Fruit fly (Drosophila melanogaster): Measurements from ENCODE around the gene Tengl1.

Tengl1 gene

DNA sequence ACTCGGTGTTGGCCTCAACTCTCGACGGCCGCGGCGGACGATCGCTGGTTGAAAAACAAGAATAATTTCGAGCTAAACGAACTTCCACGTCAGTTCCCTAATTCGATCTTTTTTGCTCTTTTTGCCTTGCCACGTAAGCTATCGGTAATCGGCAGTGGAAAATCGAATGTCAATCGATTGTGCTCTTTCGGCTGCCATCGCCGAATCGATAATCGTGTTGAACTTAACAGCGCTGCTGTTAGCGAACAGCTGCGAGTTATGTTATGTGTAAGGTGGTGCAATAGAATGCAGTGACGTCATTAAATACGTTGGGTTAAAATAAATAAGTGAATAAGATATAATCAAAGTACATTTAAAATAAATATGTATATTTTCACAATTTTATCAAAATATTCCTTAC lies 3.7 kb downstream of the Tengl1 start, which contains the start of gene Sec24CD:
Sec24CD (minus strand) TSS at position 123 of the 400 bp plus-strand sequence.
- TF ChIP-seq noc (tag; optimal IDR thresholded peaks at IDR 0.05): no peak

DNA sequence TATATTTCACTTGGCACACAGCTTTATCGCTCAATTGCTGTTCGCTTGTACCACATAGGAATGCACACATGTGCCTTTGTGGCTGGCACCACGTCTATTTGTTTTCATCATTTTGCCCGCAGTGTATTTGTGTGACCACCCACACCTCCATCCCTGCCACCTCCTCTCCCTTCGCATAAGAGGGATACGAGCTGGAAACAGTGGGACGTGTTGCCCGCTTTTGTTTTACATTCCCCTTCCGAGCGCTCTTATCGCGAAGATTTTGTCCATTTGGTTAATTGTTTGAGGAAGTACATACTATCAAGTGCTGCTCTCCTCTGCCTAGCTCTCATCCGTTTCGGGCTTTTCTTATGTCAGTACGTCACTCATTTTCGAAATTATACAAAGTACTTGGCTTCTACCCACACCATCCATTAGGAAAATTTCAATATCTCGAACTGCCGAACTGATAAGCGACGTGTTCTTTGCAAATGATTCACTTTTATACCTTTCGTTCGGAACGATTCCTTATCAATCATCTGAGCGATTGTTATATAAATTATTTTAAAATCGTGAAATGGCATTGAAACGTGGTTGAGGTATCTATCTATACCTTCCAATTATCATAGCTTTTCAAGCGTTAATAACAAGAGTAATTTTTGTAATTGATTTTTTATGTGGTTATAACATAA lies 12.1 kb downstream of the Tengl1 start:
- peak; percentile 7 for TF ChIP-seq noc (tag; optimal IDR thresholded peaks at IDR 0.05)

DNA sequence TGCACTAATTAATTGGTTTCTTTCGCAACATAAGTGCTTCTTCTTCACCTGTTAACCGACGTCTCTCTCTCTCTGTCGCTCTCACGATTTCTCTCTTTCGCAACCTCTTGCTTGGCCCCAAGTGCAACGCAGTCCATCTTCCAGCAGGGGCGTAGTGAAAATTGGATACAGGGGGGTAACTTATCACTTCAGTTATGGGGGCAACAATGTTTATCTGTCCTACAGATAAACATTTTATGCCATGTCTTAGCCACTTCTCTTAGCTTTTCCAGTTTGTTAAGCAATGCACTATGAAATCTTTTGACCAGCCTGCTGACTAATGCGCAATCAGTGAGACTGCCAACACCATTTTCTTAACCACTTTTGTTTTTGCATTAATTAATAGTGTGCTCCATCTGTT lies 13.1 kb downstream of the Tengl1 start:
- TF ChIP-seq noc (tag; optimal IDR thresholded peaks at IDR 0.05): peak; percentile 12

DNA sequence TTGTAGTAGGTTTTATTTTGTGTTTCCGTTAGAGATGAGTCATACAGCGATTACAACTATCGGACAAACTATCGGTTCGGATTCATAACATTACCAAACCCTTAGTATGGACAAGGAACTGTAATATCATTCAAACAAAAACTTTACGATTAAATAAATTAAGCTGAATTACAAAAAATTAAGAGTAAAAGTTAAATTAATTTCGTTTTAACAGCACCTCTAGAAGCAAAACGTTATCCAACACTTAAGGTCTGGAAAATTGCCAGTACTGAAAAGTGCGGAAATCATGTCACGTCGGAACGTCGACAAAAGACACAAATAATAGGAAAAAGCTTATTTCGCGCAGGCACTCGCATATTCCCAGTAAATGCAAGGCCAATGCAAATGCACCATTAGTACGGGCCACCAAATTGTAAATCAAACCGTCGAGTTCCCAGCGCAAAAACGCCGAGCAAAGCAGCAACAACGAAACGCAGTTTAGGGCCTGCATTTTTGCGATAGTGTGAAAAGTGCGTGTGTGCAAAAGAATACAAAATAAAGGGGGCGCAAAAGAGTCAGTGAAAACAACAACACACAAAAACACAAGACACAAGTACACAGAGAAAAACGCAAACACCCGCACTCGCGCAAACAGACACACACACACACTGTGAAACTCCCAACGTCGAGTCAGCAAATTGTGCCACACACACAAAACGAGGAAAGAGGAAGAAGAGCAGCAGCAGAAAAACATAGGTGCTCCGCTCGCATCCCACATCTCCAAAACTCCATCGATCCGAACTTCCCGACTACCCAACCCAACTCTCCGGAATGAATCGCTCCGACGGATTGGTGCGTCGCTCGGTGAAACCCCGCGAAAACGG lies 13.9 kb downstream of the Tengl1 start, which contains the start of the genes CG15387 and sau:
CG15387 (minus strand) TSS at position 36 of the 863 bp plus-strand sequence.
sau (plus strand) TSS at position 84 of the 863 bp plus-strand sequence.
- TF ChIP-seq noc (tag; optimal IDR thresholded peaks at IDR 0.05): peak; percentile 88

DNA sequence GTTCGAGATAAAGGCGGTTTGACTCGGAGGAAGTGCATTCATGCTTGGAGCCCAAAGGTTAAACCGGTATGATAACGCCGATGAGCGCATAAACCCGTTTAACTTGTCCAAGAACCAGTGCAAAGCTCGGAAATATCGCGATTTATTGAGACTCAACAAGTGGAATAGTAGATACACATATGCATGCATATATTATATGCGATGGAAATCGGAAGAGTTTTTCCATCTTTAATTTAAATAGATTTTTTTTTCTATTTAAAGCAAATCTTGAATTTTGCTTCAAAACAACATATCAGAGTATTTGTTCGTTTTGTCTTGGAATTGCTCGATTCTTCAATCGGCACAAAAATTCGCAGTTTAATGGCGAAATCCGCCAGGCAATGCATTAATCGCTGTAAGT lies 18.0 kb downstream of the Tengl1 start:
- TF ChIP-seq noc (tag; optimal IDR thresholded peaks at IDR 0.05): no peak

DNA sequence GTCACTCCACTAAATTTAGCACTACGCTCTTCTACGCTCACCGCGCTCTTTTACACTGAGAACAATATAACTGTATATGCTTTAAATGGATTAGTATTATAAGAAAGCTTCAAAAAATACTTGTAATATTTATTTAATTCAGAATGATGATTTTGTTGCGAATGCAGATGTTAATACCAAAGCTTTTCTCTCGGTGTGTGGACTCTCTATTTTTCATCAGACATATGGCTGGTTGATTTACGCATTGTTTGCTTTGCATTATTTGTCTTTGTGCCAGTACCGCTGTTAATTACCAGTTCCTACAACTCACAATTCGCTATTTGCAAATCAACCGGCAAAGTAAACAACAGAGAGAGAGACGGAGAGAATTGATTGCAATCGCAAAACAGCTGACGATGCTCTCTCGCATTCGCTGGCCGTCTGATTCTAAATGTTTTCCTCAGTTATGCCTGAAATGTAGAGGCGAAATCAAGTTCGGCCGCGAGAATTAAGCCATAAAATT lies 18.7 kb downstream of the Tengl1 start:
- peak; percentile 100 for TF ChIP-seq noc (tag; optimal IDR thresholded peaks at IDR 0.05)

DNA sequence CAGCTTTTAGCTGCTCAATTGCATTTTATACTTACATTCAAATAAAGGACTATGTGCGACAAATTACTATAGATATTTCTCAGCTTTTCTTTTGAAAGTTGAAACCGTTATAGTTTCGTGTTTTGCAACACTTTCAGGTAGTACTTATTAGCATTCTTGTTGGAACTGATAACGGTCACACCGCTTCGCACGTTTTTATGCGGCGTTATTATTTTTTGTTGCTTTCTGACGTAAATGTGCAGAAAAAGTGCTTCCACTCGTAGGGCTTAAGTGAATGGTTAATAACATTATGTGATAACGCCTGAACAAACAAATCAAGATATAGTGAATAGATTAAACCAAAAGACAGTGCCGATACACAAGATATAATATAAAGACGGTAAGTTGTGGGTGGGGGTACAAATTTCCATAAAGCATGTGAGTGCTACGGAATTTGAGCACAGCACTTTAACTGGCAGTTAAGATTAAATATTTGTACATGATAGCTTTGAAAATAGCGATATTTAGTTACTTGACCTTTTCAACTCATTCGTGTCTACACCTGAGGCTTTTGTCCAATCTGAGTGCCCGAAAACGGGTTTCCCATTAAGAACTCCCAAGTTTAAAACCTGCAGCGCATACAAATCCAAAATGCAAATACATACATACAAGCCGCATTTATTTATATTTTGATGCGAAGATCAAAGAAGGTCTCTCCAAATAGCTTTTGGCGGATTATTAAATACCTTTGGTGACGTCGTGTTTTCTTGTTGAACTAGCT lies 19.6 kb downstream of the Tengl1 start, which contains the start of gene papi:
papi (plus strand) TSS at position 176 of the 760 bp plus-strand sequence.
- TF ChIP-seq noc (tag; optimal IDR thresholded peaks at IDR 0.05): peak; percentile 41

DNA sequence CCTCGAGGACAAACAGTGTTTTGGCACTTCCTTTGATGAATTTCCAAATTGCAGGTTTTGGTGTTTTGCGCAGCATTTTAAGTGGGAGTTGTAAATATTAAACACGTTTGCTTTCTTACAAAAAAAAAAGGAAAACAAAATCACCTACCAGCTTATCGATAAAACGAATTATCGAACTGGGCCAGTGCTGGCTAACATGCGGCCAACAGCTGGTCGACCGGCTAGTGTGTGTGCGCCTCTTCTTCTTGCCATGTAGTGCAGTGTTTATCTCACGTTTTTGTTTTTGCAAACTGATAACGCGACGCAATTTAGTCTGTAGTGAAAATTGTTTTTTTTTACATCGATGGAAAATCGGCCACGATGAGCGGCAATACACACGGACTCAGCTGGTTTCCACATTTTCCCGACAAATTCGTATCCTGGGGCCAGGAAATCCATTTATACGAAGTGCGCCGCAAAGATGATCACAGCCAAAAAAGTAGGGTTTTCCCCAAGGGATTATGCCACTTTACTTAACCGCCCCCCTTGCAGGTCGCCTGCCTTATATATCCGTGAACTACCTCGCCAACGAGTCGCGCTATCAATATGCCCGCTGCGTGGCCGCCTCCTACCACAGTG lies 23.2 kb downstream of the Tengl1 start, which contains the start of the genes CG15386, CG42371 and mio:
CG15386 (minus strand) TSS at position 180 of the 618 bp plus-strand sequence.
CG42371 (minus strand) TSS at position 180 of the 618 bp plus-strand sequence.
mio (plus strand) TSS at position 224 of the 618 bp plus-strand sequence.
- TF ChIP-seq noc (tag; optimal IDR thresholded peaks at IDR 0.05): peak; percentile 19

DNA sequence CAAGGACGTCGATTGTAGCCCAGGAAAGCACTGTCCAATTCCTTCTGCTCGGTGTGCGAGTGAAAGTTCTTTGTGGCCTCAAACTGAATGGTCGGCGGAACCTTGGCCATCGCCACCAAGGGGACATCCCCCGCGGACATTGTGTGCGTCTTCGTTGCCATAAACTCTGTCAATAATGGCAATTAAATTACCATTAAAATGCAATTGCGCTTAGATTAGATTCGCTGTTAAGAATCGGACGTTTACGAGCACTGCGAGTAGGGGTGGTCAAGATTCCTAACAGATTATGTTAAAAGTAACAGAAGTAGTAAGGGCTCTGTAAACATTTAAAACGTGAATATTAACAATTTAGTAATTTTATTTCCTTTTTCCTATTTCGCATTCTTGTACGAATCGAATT lies 24.3 kb downstream of the Tengl1 start, which contains the start of gene daed:
daed (minus strand) TSS at position 247 of the 400 bp plus-strand sequence.
- TF ChIP-seq noc (tag; optimal IDR thresholded peaks at IDR 0.05): no peak

DNA sequence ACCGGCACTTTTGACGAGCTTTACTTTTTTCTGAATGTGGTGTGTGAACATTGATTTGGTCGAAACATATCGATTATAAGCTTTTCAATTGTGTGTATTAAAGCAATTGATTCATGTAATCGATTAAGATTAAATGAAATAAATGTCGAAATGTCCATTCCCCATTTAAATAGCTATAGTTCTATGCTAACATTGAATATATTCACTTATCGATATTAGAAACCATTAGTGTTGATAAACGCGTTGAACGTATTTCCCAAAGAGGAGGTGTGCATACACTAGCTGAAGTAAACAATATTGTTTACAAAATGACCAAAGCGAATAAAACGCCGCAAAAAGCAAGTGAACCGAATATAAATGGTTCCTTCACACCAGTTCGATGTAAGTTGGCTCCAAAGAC lies 26.4 kb downstream of the Tengl1 start, which contains the start of the genes Uch and CG34174:
Uch (minus strand) TSS at position 208 of the 400 bp plus-strand sequence.
CG34174 (plus strand) TSS at position 263 of the 400 bp plus-strand sequence.
- TF ChIP-seq noc (tag; optimal IDR thresholded peaks at IDR 0.05): peak; percentile 5

DNA sequence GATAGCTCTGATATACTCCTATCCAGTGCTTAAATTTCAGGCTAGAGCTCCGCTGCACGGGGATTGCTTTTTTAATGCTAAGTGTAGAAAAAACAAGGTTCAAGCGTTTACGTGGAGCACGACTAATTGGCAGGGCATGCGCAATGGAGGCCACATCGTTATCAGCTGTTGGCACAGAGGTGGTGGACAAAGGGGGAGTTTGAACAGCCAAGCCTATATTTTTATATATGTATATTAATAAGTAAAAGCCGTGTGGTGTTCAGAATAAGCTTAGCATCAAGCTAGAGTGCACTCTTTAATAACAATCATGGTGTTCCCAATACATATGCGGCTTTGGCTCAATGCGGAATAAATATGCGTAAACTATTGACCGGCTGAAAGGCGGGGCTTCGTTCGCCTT lies 27.9 kb downstream of the Tengl1 start, which contains the start of gene CG15385:
CG15385 (minus strand) TSS at position 94 of the 400 bp plus-strand sequence.
- no peak for TF ChIP-seq noc (tag; optimal IDR thresholded peaks at IDR 0.05)

DNA sequence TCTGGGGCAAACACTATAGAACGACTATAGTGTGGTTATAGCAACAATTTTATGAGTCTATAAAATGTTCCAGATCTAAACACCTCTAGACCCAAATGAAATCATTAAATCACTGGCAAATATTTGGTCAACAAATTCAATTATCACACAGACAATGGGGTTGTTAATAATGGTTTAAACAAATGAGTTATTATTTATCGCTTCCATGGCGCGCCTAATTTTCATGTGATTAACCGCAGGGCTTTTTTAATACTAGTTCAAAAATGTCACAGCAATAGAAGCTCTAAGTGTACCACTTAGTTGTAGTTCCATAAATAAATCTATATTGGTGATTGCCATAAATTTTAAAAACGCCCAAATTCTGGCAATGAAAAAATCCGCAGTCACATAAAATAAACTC lies 31.4 kb downstream of the Tengl1 start, which contains the start of gene CG33124:
CG33124 (minus strand) TSS at position 101 of the 400 bp plus-strand sequence.
- TF ChIP-seq noc (tag; optimal IDR thresholded peaks at IDR 0.05): no peak

DNA sequence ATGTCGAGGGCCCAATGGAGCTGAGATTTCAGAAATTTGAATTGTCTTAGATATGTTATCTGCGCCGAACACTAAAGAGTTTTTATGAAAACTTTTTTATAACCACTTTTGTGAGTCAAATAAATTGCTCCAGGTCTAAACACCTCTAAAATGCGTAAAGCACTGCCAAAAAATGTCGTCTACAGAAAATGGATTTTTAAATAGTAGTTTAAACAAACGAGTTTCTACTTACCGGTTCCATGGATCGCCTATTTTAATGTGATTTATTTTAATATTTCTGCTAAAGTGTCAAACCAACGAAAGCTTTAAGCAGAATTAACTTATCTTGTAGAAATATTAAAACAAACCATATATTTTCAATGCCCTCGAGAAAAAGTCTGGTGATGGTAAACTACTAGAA lies 34.3 kb downstream of the Tengl1 start, which contains the start of gene CG31668:
CG31668 (minus strand) TSS at position 101 of the 400 bp plus-strand sequence.
- TF ChIP-seq noc (tag; optimal IDR thresholded peaks at IDR 0.05): no peak
